Fruit fly (Drosophila melanogaster): ENCODE results near the gene Tdrd3.

Tdrd3 gene

DNA sequence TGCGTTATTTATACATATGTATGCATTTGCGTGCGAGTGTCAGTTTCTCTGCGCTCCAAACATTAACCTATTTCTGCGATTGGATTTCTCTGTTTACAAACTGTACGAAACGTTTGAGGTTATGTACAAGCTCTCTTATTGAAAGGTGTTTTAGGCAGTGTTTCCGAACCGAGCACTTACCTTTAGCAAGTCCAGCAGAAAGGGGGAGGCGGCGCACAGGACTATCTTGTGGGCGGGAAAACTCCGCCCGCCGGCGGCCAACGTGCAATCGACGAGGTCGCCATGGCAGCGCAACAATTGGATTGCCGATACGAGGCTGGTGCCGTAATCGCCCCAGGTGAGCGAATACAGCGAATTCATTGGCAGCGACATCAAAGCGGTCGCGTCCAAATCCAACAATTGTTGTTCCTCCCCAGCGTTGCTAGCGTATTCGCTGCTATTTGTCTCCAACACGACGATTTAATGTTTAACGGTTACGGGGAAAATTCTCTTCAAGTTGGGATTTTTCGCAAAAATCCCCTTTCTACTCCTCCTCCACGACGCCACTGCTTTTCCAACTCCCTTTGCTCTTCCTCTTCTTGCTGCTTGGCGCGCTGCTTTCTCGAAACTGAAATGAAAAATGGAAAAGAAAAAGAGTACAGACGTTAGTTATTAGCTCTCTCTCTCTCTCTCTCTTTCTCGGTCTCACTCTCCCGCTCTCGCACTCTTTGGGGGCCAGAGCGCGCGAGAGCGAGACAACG, 29.7 kb upstream of the Tdrd3 start (continued):
- peak; percentile 85 for TF ChIP-seq Myb (GFP tag; optimal IDR thresholded peaks at IDR 0.05)
- peak; percentile 81 for TF ChIP-seq Jarid2 (GFP tag; optimal IDR thresholded peaks at IDR 0.05)
- TF ChIP-seq HHEX (GFP tag; optimal IDR thresholded peaks at IDR 0.05): peak; percentile 89
- no peak for TF ChIP-seq pan (optimal IDR thresholded peaks at IDR 0.05)
- peak in 1 of 2 experiments; percentile 93 for TF ChIP-seq pan (GFP tag; optimal IDR thresholded peaks at IDR 0.05 in 1 of 2, IDR thresholded peaks at IDR 0.05 in 1 of 2)
- peak; percentile 81 for TF ChIP-seq CG12391 (tag; optimal IDR thresholded peaks at IDR 0.05)
- TF ChIP-seq kni (GFP tag; optimal IDR thresholded peaks at IDR 0.05): peak; percentile 68
- TF ChIP-seq Elba2 (GFP tag; optimal IDR thresholded peaks at IDR 0.05): peak; percentile 12
- peak; percentile 95 for TF ChIP-seq Dbx (GFP tag; IDR thresholded peaks at IDR 0.05)
- TF ChIP-seq emc (GFP tag; optimal IDR thresholded peaks at IDR 0.05): peak; percentile 88
- TF ChIP-seq fu2 (GFP tag; optimal IDR thresholded peaks at IDR 0.05): peak; percentile 93
- no peak for TF ChIP-seq Sry-β (GFP tag; optimal IDR thresholded peaks at IDR 0.05)
- no peak for TF ChIP-seq Kr (GFP tag; optimal IDR thresholded peaks at IDR 0.05)
- peak; percentile 83 to 84 for TF ChIP-seq chif (GFP tag; optimal IDR thresholded peaks at IDR 0.05)
- TF ChIP-seq CG13287 (GFP tag; IDR thresholded peaks at IDR 0.05; ENCODE audit: partially characterized antibody): 0 out of 2 replicates have a peak, but pooled peaks have one; percentile 6
- no peak for TF ChIP-seq abd-A (tag; optimal IDR thresholded peaks at IDR 0.05)
- TF ChIP-seq CG8290 (GFP tag; optimal IDR thresholded peaks at IDR 0.05): peak; percentile 55
- peak in 1 of 2 experiments; percentile 98 for TF ChIP-seq CG8290 (tag; optimal IDR thresholded peaks at IDR 0.05)
- peak; percentile 67 for TF ChIP-seq Abd-B (GFP tag; optimal IDR thresholded peaks at IDR 0.05)
- TF ChIP-seq pfk (GFP tag; optimal IDR thresholded peaks at IDR 0.05): no peak
- TF ChIP-seq Ada2b (GFP tag; IDR thresholded peaks at IDR 0.05): peak; percentile 89
- peak; percentile 84 for TF ChIP-seq PHDP (tag; optimal IDR thresholded peaks at IDR 0.05)
- no peak; the same call in none of the 2 replicates for TF ChIP-seq Doc2 (GFP tag; IDR thresholded peaks at IDR 0.05)
- TF ChIP-seq CG17186 (GFP tag; optimal IDR thresholded peaks at IDR 0.05): peak; percentile 50
- TF ChIP-seq CG10321 (GFP tag; IDR thresholded peaks at IDR 0.05): peak; percentile 93
- peak; percentile 43 for TF ChIP-seq CG3065 (GFP tag; optimal IDR thresholded peaks at IDR 0.05)
- peak; percentile 64; the same call in 1 of the 2 replicates for TF ChIP-seq E2f2 (GFP tag; IDR thresholded peaks at IDR 0.05)
- TF ChIP-seq CG10565 (GFP tag; optimal IDR thresholded peaks at IDR 0.05): no peak
- no peak for TF ChIP-seq Spps (tag; optimal IDR thresholded peaks at IDR 0.05)
- peak; percentile 25; the same call in 1 of the 3 replicates for TF ChIP-seq knrl (GFP tag; IDR thresholded peaks at IDR 0.05; ENCODE audit: partially characterized antibody)
- peak; percentile 47 for TF ChIP-seq CG8281 (tag; optimal IDR thresholded peaks at IDR 0.05)
- TF ChIP-seq CG10274 (GFP tag; optimal IDR thresholded peaks at IDR 0.05): peak; percentile 80
- peak; percentile 11 for TF ChIP-seq Sin3A (optimal IDR thresholded peaks at IDR 0.05)
- TF ChIP-seq cad (GFP tag; optimal IDR thresholded peaks at IDR 0.05): peak; percentile 27
- peak; percentile 79; the same call in 1 of the 2 replicates for TF ChIP-seq ham (GFP tag; IDR thresholded peaks at IDR 0.05)
- peak; percentile 90 for TF ChIP-seq NfI (GFP tag; optimal IDR thresholded peaks at IDR 0.05)
- TF ChIP-seq ab (GFP tag; optimal IDR thresholded peaks at IDR 0.05): peak; percentile 78
- TF ChIP-seq phol (tag; optimal IDR thresholded peaks at IDR 0.05): peak; percentile 85
- peak; percentile 81 for TF ChIP-seq CG12104 (GFP tag; optimal IDR thresholded peaks at IDR 0.05)
- TF ChIP-seq TFAM (GFP tag; optimal IDR thresholded peaks at IDR 0.05): peak; percentile 2
- TF ChIP-seq Usf (GFP tag; optimal IDR thresholded peaks at IDR 0.05): peak; percentile 84
- peak; percentile 39 for TF ChIP-seq kah (GFP tag; optimal IDR thresholded peaks at IDR 0.05)
- peak; percentile 86 for TF ChIP-seq ATbp (GFP tag; optimal IDR thresholded peaks at IDR 0.05)
- peak; percentile 63 for TF ChIP-seq CG12236 (GFP tag; optimal IDR thresholded peaks at IDR 0.05)
- TF ChIP-seq CG10543 (GFP tag; optimal IDR thresholded peaks at IDR 0.05): peak; percentile 73
- TF ChIP-seq lola (GFP tag; optimal IDR thresholded peaks at IDR 0.05): peak in 1 of 3 experiments; percentile 63
- no peak for TF ChIP-seq CG9797 (GFP tag; optimal IDR thresholded peaks at IDR 0.05)
- peak; percentile 88 for TF ChIP-seq repo (GFP tag; optimal IDR thresholded peaks at IDR 0.05)
- peak; percentile 96 for TF ChIP-seq rib (GFP tag; IDR thresholded peaks at IDR 0.05)
